Fruit fly (Drosophila melanogaster) whole organism, embryonic: ENCODE measurements around the gene CG43131.
A peak's percentile ranks its signal among the peaks of the same experiment; 100 is the strongest.

Experiments
- Awh ChIP-seq: fragments of 200-800 bp; sonication (Bioruptor generic); IDR thresholded peaks from 2 replicates; pipeline ENCODE4, ENCODE4 v1.3.6; 2022; ENCODE audit warnings: missing biosample characterization, missing genetic modification characterization
- BEAF-32 ChIP-seq: fragments of 200-800 bp; sonication (Bioruptor generic); optimal IDR thresholded peaks from 3 replicates; lab custom pipeline; 2017; ENCODE audit warnings: missing biosample characterization, missing genetic modification characterization, mild to moderate bottlenecking, moderate library complexity, missing genetic modification reagents
- Bdp1 ChIP-seq: fragments of 200-800 bp; sonication (Bioruptor generic); optimal IDR thresholded peaks from 3 replicates; lab custom pipeline; 2016; ENCODE audit warnings: missing biosample characterization, missing genetic modification characterization
- BtbVII ChIP-seq: fragments of 200-800 bp; sonication (Bioruptor generic); optimal IDR thresholded peaks from 3 replicates; lab custom pipeline; 2017; ENCODE audit warnings: missing biosample characterization, mild to moderate bottlenecking, missing genetic modification characterization
- CG10267 ChIP-seq: fragments of 200-800 bp; sonication (Bioruptor generic); optimal IDR thresholded peaks from 2 replicates; lab custom pipeline; 2018; ENCODE audit warnings: missing biosample characterization, mild to moderate bottlenecking, missing genetic modification characterization, moderate library complexity
- CG10274 ChIP-seq: fragments of 200-800 bp; sonication (Bioruptor generic); optimal IDR thresholded peaks from 3 replicates; lab custom pipeline; 2017; ENCODE audit warnings: missing biosample characterization, mild to moderate bottlenecking, missing genetic modification characterization
- CG10462 ChIP-seq: fragments of 200-800 bp; sonication (Bioruptor generic); optimal IDR thresholded peaks from 2 replicates; lab custom pipeline; 2016; ENCODE audit warnings: missing biosample characterization, missing genetic modification characterization
- CG10543 ChIP-seq: fragments of 200-800 bp; sonication (Bioruptor generic); optimal IDR thresholded peaks from 3 replicates; lab custom pipeline; 2017; ENCODE audit warnings: missing biosample characterization, mild to moderate bottlenecking, missing genetic modification characterization, moderate library complexity
- CG12942 ChIP-seq: fragments of 200-800 bp; sonication (Bioruptor generic); optimal IDR thresholded peaks from 3 replicates; lab custom pipeline; 2016; ENCODE audit warnings: missing biosample characterization, missing genetic modification characterization
- CG13287 ChIP-seq: fragments of 200-800 bp; sonication (Bioruptor generic); IDR thresholded peaks from 2 replicates; pipeline ENCODE4 v1.3.6; 2022; ENCODE audit warnings: missing biosample characterization, missing genetic modification characterization; ENCODE audit not compliant: partially characterized antibody
- CG14441 ChIP-seq: fragments of 200-800 bp; sonication (Bioruptor generic); IDR thresholded peaks from 2 replicates; pipeline ENCODE4 v1.3.6; 2022; ENCODE audit warnings: missing biosample characterization, missing genetic modification characterization
- CG15011 ChIP-seq: fragments of 200-800 bp; sonication (Bioruptor generic); optimal IDR thresholded peaks from 3 replicates; lab custom pipeline; 2018; ENCODE audit warnings: missing biosample characterization, mild to moderate bottlenecking, missing genetic modification characterization
- CG1832 ChIP-seq: fragments of 200-800 bp; sonication (Bioruptor generic); optimal IDR thresholded peaks from 2 replicates; lab custom pipeline; 2017; ENCODE audit warnings: missing biosample characterization, mild to moderate bottlenecking, missing genetic modification characterization, inconsistent platforms
- CG18476 ChIP-seq: fragments of 200-800 bp; sonication (Bioruptor generic); optimal IDR thresholded peaks from 2 replicates; lab custom pipeline; 2016; ENCODE audit warnings: missing biosample characterization, mild to moderate bottlenecking, missing genetic modification characterization
- CG3163 ChIP-seq: fragments of 200-800 bp; sonication (Bioruptor generic); optimal IDR thresholded peaks from 3 replicates; lab custom pipeline; 2016; ENCODE audit warnings: missing biosample characterization, missing genetic modification characterization
- CG32772 ChIP-seq: fragments of 200-800 bp; sonication (Bioruptor generic); IDR thresholded peaks from 2 replicates; pipeline ENCODE4 v1.3.6; 2022; ENCODE audit warnings: missing biosample characterization, missing genetic modification characterization
- CG3407 ChIP-seq: fragments of 200-800 bp; sonication (Bioruptor generic); optimal IDR thresholded peaks from 2 replicates; lab custom pipeline; 2018; ENCODE audit warnings: missing biosample characterization, mild to moderate bottlenecking, missing genetic modification characterization
- CG3726 ChIP-seq: fragments of 200-800 bp; sonication (Bioruptor generic); IDR thresholded peaks from 3 replicates; pipeline ENCODE4, ENCODE4 v1.3.6; 2022; ENCODE audit warnings: missing biosample characterization, missing genetic modification characterization
- CG3838 ChIP-seq: fragments of 200-800 bp; sonication (Bioruptor generic); optimal IDR thresholded peaks from 3 replicates; lab custom pipeline; 2016; ENCODE audit warnings: missing biosample characterization, missing genetic modification characterization
- CG43689 ChIP-seq: fragments of 200-800 bp; sonication (Bioruptor generic); IDR thresholded peaks from 2 replicates; pipeline ENCODE4 v1.3.6; 2022; ENCODE audit warnings: missing biosample characterization, missing genetic modification characterization
- CG4617 ChIP-seq: fragments of 200-800 bp; sonication (Bioruptor generic); optimal IDR thresholded peaks from 3 replicates; lab custom pipeline; 2016; ENCODE audit warnings: missing biosample characterization, missing genetic modification characterization, borderline replicate concordance
- CG7372 ChIP-seq: fragments of 200-800 bp; sonication (Bioruptor generic); IDR thresholded peaks from 2 replicates; pipeline ENCODE4 v1.3.6; 2022; ENCODE audit warnings: missing biosample characterization, missing genetic modification characterization
- CoRest ChIP-seq: fragments of 200-800 bp; sonication (Bioruptor generic); optimal IDR thresholded peaks from 3 replicates; lab custom pipeline; 2018; ENCODE audit warnings: missing biosample characterization, mild to moderate bottlenecking, missing genetic modification characterization, moderate library complexity
- Dip3 ChIP-seq: fragments of 200-800 bp; sonication (Bioruptor generic); optimal IDR thresholded peaks from 3 replicates; lab custom pipeline; 2016; ENCODE audit warnings: missing biosample characterization, missing genetic modification characterization
- Dll ChIP-seq: fragments of 200-800 bp; sonication (Bioruptor generic); IDR thresholded peaks from 4 replicates; pipeline ENCODE4 v1.3.6; 2022; ENCODE audit warnings: missing biosample characterization, missing genetic modification characterization; ENCODE audit not compliant: partially characterized antibody
- Dp ChIP-seq: fragments of 200-800 bp; sonication (Bioruptor generic); optimal IDR thresholded peaks from 2 replicates; lab custom pipeline; 2018; ENCODE audit warnings: missing biosample characterization, mild to moderate bottlenecking, missing genetic modification characterization, moderate library complexity
- HHEX ChIP-seq: fragments of 200-800 bp; sonication (Bioruptor generic); optimal IDR thresholded peaks from 3 replicates; lab custom pipeline; 2017; ENCODE audit warnings: missing biosample characterization, mild to moderate bottlenecking, missing genetic modification characterization, missing genetic modification reagents
- Hand ChIP-seq: fragments of 200-800 bp; sonication (Bioruptor generic); optimal IDR thresholded peaks from 2 replicates; lab custom pipeline; 2017; ENCODE audit warnings: mild to moderate bottlenecking, missing biosample characterization, missing genetic modification reagents, missing genetic modification characterization
- HmgD ChIP-seq: fragments of 200-800 bp; sonication (Bioruptor generic); optimal IDR thresholded peaks from 3 replicates; lab custom pipeline; 2016; ENCODE audit warnings: missing biosample characterization, missing genetic modification characterization
- Hr3 ChIP-seq: fragments of 200-800 bp; sonication (Bioruptor generic); optimal IDR thresholded peaks from 3 replicates; lab custom pipeline; 2016; ENCODE audit warnings: missing biosample characterization, missing genetic modification characterization
- Kr ChIP-seq: fragments of 200-800 bp; sonication (Bioruptor generic); optimal IDR thresholded peaks from 2 replicates; lab custom pipeline; 2017; ENCODE audit warnings: missing biosample characterization, mild to moderate bottlenecking, missing genetic modification characterization
- Spps ChIP-seq: fragments of 200-800 bp; sonication (Bioruptor generic); optimal IDR thresholded peaks from 2 replicates; lab custom pipeline; 2018; ENCODE audit warnings: missing biosample characterization, mild to moderate bottlenecking, missing genetic modification characterization
- Usf ChIP-seq: fragments of 200-800 bp; sonication (Bioruptor generic); optimal IDR thresholded peaks from 2 replicates; lab custom pipeline; 2017; ENCODE audit warnings: missing genotype, missing biosample characterization, missing genetic modification characterization
- Vsx1 ChIP-seq: fragments of 200-800 bp; sonication (Bioruptor generic); optimal IDR thresholded peaks from 2 replicates; lab custom pipeline; 2017; ENCODE audit warnings: missing biosample characterization, mild to moderate bottlenecking, missing genetic modification characterization, missing genetic modification reagents
- amos ChIP-seq: fragments of 200-800 bp; sonication (Bioruptor generic); IDR thresholded peaks from 2 replicates; pipeline ENCODE4 v1.3.6; 2022; ENCODE audit warnings: missing biosample characterization, missing genetic modification characterization; ENCODE audit not compliant: partially characterized antibody
- ara ChIP-seq: fragments of 200-800 bp; sonication (Bioruptor generic); IDR thresholded peaks from 2 replicates; pipeline ENCODE4 v1.3.6; 2022; ENCODE audit warnings: missing biosample characterization, missing genetic modification characterization
- ato ChIP-seq: fragments of 200-800 bp; sonication (Bioruptor generic); IDR thresholded peaks from 2 replicates; pipeline ENCODE4 v1.3.6; 2022; ENCODE audit warnings: missing biosample characterization, missing genetic modification characterization; ENCODE audit not compliant: partially characterized antibody
- br ChIP-seq: fragments of >200 bp; optimal IDR thresholded peaks from 2 replicates; lab custom pipeline; 2017
- bsh ChIP-seq, 2 experiments: fragments of 200-800 bp; sonication (Bioruptor generic); optimal IDR thresholded peaks; 2 replicates each; lab custom pipeline; 2017 to 2018; ENCODE audit warnings: mild to moderate bottlenecking in 2 of 2, missing biosample characterization in 2 of 2, missing genetic modification characterization in 2 of 2, moderate library complexity in 1 of 2
- cato ChIP-seq: fragments of 200-800 bp; sonication (Bioruptor generic); optimal IDR thresholded peaks from 2 replicates; lab custom pipeline; 2016; ENCODE audit warnings: missing biosample characterization, missing genetic modification characterization, borderline replicate concordance
- danr ChIP-seq: fragments of 200-800 bp; sonication (Bioruptor generic); IDR thresholded peaks from 2 replicates; pipeline ENCODE4 v1.3.6; 2022; ENCODE audit warnings: missing biosample characterization, missing genetic modification characterization
- esg ChIP-seq: fragments of 200-800 bp; sonication (Bioruptor generic); conservative IDR thresholded peaks from 2 replicates; pipeline ENCODE4 v1.3.6; 2022; ENCODE audit warnings: missing biosample characterization, missing genetic modification characterization
- exex ChIP-seq: fragments of 200-800 bp; sonication (Bioruptor generic); optimal IDR thresholded peaks from 4 replicates; lab custom pipeline; 2018; ENCODE audit warnings: missing biosample characterization, mild to moderate bottlenecking, missing genetic modification characterization, moderate library complexity
- fd64A ChIP-seq: fragments of 200-800 bp; sonication (Bioruptor generic); optimal IDR thresholded peaks from 3 replicates; lab custom pipeline; 2018; ENCODE audit warnings: missing biosample characterization, mild to moderate bottlenecking, missing genetic modification characterization
- gsb ChIP-seq: fragments of 200-800 bp; sonication (Bioruptor generic); IDR thresholded peaks from 2 replicates; pipeline ENCODE4 v1.3.6; 2022; ENCODE audit warnings: missing biosample characterization, missing genetic modification characterization
- hth ChIP-seq: fragments of >200 bp; optimal IDR thresholded peaks from 2 replicates; lab custom pipeline; 2017; ENCODE audit warnings: inconsistent platforms
- mirr ChIP-seq: fragments of 200-800 bp; sonication (Bioruptor generic); optimal IDR thresholded peaks from 3 replicates; lab custom pipeline; 2018; ENCODE audit warnings: missing biosample characterization, mild to moderate bottlenecking, missing genetic modification characterization
- seq ChIP-seq: fragments of 200-800 bp; sonication (Bioruptor generic); IDR thresholded peaks from 2 replicates; pipeline ENCODE4 v1.3.6; 2022; ENCODE audit warnings: missing biosample characterization, missing genetic modification characterization
- sob ChIP-seq: fragments of 200-800 bp; sonication (Bioruptor generic); IDR thresholded peaks from 2 replicates; pipeline ENCODE4 v1.3.6; 2022; ENCODE audit warnings: missing biosample characterization, missing genetic modification characterization
- tgo ChIP-seq: fragments of 200-800 bp; sonication (Bioruptor generic); IDR thresholded peaks from 3 replicates; pipeline ENCODE4 v1.3.6; 2022; ENCODE audit warnings: missing biosample characterization, missing genetic modification characterization
- vfl ChIP-seq: fragments of 200-800 bp; sonication (Bioruptor generic); optimal IDR thresholded peaks from 2 replicates; lab custom pipeline; 2016; ENCODE audit warnings: missing biosample characterization, missing genetic modification characterization

The CG43131 gene

dm6 chr3R:5066528-5067167, 42.3 kb downstream of the CG43131 start (continued):
- TF ChIP-seq CG3163 (GFP tag; lab: Kevin White, UChicago) (no peak), CG12942 (no peak), Hand (no peak), CG14441 (GFP tag; lab: Robert Waterston, UW) (no peak), esg (GFP tag; lab: Robert Waterston, UW) (no peak), CG10543 (peak; percentile 60), gsb (no peak), bsh (GFP tag; optimal IDR thresholded peaks at IDR 0.05; lab: Kevin White, UChicago) (no peak), CG18476 (GFP tag; lab: Kevin White, UChicago) (no peak), HmgD (GFP tag; lab: Kevin White, UChicago) (no peak), CG3407 (GFP tag; lab: Kevin White, UChicago) (no peak), Bdp1 (GFP tag; lab: Kevin White, UChicago) (no peak), CG3838 (GFP tag; lab: Kevin White, UChicago) (no peak), Usf (no peak), CG7372 (GFP tag; lab: Robert Waterston, UW) (no peak), Dp (GFP tag; lab: Kevin White, UChicago) (no peak), HHEX (GFP tag; lab: Kevin White, UChicago) (no peak), ato (GFP tag; lab: Robert Waterston, UW) (no peak), Dip3 (GFP tag; lab: Kevin White, UChicago) (no peak), ara (GFP tag; lab: Robert Waterston, UW) (no peak), hth (lab: Kevin White, UChicago) (no peak), CG32772 (no peak), vfl (GFP tag; lab: Kevin White, UChicago) (no peak), mirr (GFP tag; lab: Kevin White, UChicago) (no peak), fd64A (GFP tag; lab: Kevin White, UChicago) (no peak), CoRest (tag; lab: Kevin White, UChicago) (no peak), CG3726 (GFP tag; lab: Robert Waterston, UW) (no peak)

DNA sequence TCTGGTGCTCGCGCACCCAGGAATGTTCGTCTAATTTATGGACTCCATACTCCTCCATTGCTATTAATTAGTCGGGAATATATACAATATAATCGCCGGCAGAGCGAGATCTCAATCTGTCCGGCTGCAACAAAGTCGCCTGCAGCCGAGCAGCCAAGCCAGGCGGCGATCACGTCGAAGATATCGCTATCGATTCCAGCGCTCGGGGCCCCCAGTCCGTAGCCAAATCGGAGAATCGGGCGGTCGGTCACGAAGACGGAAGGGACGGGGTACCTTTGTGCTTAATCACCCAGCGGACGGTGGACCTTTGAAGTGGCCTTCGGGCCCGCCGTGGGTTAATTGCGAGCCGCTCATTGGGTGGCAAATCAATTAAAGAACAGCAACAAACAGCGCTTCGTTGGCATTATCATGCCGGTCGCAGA, 43.3 kb downstream of the CG43131 start:
- TF ChIP-seq BtbVII, result no peak
- no peak for TF ChIP-seq cato (GFP tag; lab: Kevin White, UChicago)
- TF ChIP-seq seq (GFP tag; lab: Robert Waterston, UW), result no peak
- no peak for TF ChIP-seq Kr (GFP tag; lab: Kevin White, UChicago)
- TF ChIP-seq br (lab: Kevin White, UChicago), result no peak
- no peak for TF ChIP-seq Hr3 (GFP tag; lab: Kevin White, UChicago)
- TF ChIP-seq sob (GFP tag; lab: Robert Waterston, UW), result no peak
- no peak for TF ChIP-seq CG4617
- peak; percentile 69 for TF ChIP-seq Vsx1 (GFP tag; lab: Kevin White, UChicago)
- no peak for TF ChIP-seq tgo (GFP tag; lab: Robert Waterston, UW)
- TF ChIP-seq CG15011 (GFP tag; lab: Kevin White, UChicago), result no peak
- TF ChIP-seq Bdp1 (GFP tag; lab: Kevin White, UChicago), result no peak
- TF ChIP-seq CG1832 (GFP tag; lab: Kevin White, UChicago), result no peak
- no peak for TF ChIP-seq CG10267 (tag; lab: Kevin White, UChicago)
- TF ChIP-seq danr (GFP tag; lab: Robert Waterston, UW), result no peak
- peak; percentile 84 for TF ChIP-seq exex (tag; lab: Kevin White, UChicago)
- TF ChIP-seq CG13287, result no peak
- TF ChIP-seq BEAF-32 (GFP tag; lab: Kevin White, UChicago), result no peak
- no peak for TF ChIP-seq Dll
- TF ChIP-seq CG10462, result no peak
- no peak for TF ChIP-seq vfl (GFP tag; lab: Kevin White, UChicago)
- 0 out of 2 replicates have a peak, but pooled peaks have one; percentile 5 for TF ChIP-seq amos (GFP tag; lab: Robert Waterston, UW)
- TF ChIP-seq CG10274 (GFP tag; lab: Kevin White, UChicago), result no peak
- no peak for TF ChIP-seq CG43689
- peak; percentile 85 for TF ChIP-seq Awh (GFP tag; lab: Robert Waterston, UW)
- TF ChIP-seq Spps (tag; lab: Kevin White, UChicago), result no peak
